Fruit fly (Drosophila melanogaster) whole organism, embryonic: Measurements from ENCODE around the gene kz.

Source experiments
- Ets65A ChIP-seq: fragments of 200-800 bp; sonication (Bioruptor generic); peaks from one replicate; lab custom pipeline; 2016; ENCODE audit warnings: missing biosample characterization, missing genetic modification characterization
- Lpt ChIP-seq: fragments of >200 bp; optimal IDR thresholded peaks from 2 replicates; lab custom pipeline; 2018; ENCODE audit warnings: missing biosample characterization, missing genetic modification characterization
- ap ChIP-seq: fragments of 200-800 bp; sonication (Bioruptor generic); IDR thresholded peaks from 2 replicates; pipeline ENCODE4 v1.3.6; 2022; ENCODE audit warnings: missing biosample characterization, missing genetic modification characterization
- ato ChIP-seq: fragments of 200-800 bp; sonication (Bioruptor generic); IDR thresholded peaks from 2 replicates; pipeline ENCODE4 v1.3.6; 2022; ENCODE audit warnings: missing biosample characterization, missing genetic modification characterization; ENCODE audit not compliant: partially characterized antibody
- en ChIP-seq: fragments of 200-800 bp; sonication (Bioruptor generic); optimal IDR thresholded peaks from 2 replicates; lab custom pipeline; 2016; ENCODE audit warnings: missing biosample characterization, missing genetic modification characterization
- hth ChIP-seq: fragments of >200 bp; optimal IDR thresholded peaks from 2 replicates; lab custom pipeline; 2017; ENCODE audit warnings: inconsistent platforms
- nerfin-1 ChIP-seq: fragments of 200-800 bp; sonication (Bioruptor generic); optimal IDR thresholded peaks from 3 replicates; lab custom pipeline; 2019; ENCODE audit warnings: missing biosample characterization, mild to moderate bottlenecking, missing genetic modification characterization, moderate library complexity
- odd ChIP-seq: fragments of 200-800 bp; sonication (Bioruptor generic); optimal IDR thresholded peaks from 2 replicates; lab custom pipeline; 2017; ENCODE audit warnings: missing biosample characterization, mild to moderate bottlenecking, missing genetic modification characterization
- tin ChIP-seq: fragments of 200-800 bp; sonication (Bioruptor generic); optimal IDR thresholded peaks from 3 replicates; lab custom pipeline; 2016; ENCODE audit warnings: missing biosample characterization, missing genetic modification characterization

dm6 chrX:2225138-2225537, 16.7 kb downstream of the kz start, which contains the start of gene pcx:
- TF ChIP-seq odd (GFP tag; lab: Kevin White, UChicago) (no peak), Lpt (GFP tag; lab: Kevin White, UChicago) (no peak), ap (GFP tag; lab: Robert Waterston, UW) (no peak), hth (lab: Kevin White, UChicago) (no peak), tin (GFP tag; lab: Kevin White, UChicago) (no peak), ato (GFP tag; lab: Robert Waterston, UW) (no peak), nerfin-1 (tag; lab: Kevin White, UChicago) (no peak), en (no peak), Ets65A (GFP tag; lab: Kevin White, UChicago) (no peak)
